Worm (Caenorhabditis elegans) whole organism, L4/young adult: ENCODE measurements around the gene Y47A7.2.

ENCODE experiments used
- W03F9.2 ChIP-seq: fragments of 150-350 bp; optimal IDR thresholded peaks from 2 replicates; lab custom pipeline; 2014; ENCODE audit warnings: missing biosample characterization, missing genetic modification characterization
- dao-5 ChIP-seq: sonication (generic microtip); optimal IDR thresholded peaks from 2 replicates; lab custom pipeline; 2016; ENCODE audit warnings: missing genotype, missing genetic modification characterization, moderate library complexity, missing compliant biosample characterization
- him-1 ChIP-seq: sonication (generic microtip); optimal IDR thresholded peaks from 2 replicates; lab custom pipeline; 2016; ENCODE audit warnings: missing genotype, missing genetic modification reagents, missing genetic modification characterization, missing compliant biosample characterization

DNA sequence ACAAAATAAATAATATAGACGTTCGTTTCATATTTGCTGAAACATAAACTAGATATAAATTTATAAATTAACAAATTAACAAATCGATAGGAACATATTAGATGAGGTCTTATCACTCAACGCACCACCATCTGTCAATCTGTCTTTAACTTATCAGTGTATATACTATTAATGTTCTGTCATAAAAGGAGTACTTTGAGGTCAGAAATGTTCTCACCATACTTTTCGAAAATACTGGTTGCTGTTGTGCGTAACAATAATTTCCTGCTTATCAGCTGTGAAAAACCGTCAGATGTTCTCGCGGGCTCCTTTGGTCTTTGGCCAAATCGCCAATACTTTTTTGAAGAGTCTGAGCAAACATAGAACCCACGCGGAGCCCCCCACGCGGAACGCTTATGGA, 5.6 kb downstream of the Y47A7.2 start, which contains the start of gene C03A7.13:
- TF ChIP-seq dao-5 (no peak), him-1 (no peak), W03F9.2 (no peak)
